Worm (Caenorhabditis elegans): ENCODE measurements around the gene cyp-14A2.

DNA sequence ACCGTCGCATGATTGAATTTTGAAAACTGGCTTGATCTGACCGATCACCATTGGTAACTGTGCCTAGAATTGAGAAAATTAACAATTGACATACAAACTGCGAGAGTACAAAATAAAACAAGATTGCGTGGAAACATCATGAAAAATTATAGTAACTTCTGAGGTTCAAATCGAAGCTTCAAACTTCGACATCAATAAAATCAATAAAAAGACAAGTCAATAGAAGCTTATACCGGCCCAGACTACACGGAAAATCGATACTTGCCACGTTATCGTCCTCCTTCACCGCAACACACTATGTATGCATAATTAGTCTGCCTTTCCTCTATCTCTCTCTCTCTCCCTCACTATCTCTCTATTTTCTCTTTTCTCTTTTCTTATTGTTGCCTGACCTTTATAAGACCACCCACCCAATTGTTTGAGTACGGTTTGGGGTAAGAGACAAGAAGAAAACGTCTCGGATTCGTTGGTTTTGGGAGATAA lies 42.8 kb downstream of the cyp-14A2 start, which contains the start of gene skr-21:
- TF ChIP-seq ref-1 (GFP tag; conservative IDR thresholded peaks at IDR 0.05) (no peak), ztf-29 (GFP tag; IDR thresholded peaks at IDR 0.05) (no peak), tab-1 (GFP tag; IDR thresholded peaks at IDR 0.05) (no peak)

Measured in whole organism, midembryonic.